Fruit fly (Drosophila melanogaster): Measurements from ENCODE around the gene CG11722.

Gene CG11722

dm6 chr3R:10048842-10049527 is 3.6 kb upstream of the CG11722 start, which contains the start of gene ohgt:
Gene ohgt (plus strand): TSS chr3R:10049199.
- TF ChIP-seq pan (optimal IDR thresholded peaks at IDR 0.05): no peak
- TF ChIP-seq CG8478 (optimal IDR thresholded peaks at IDR 0.05): no peak
- no peak for TF ChIP-seq psq (optimal IDR thresholded peaks at IDR 0.05)
- TF ChIP-seq usp (GFP tag; optimal IDR thresholded peaks at IDR 0.05): no peak
- no peak for TF ChIP-seq Dll (optimal IDR thresholded peaks at IDR 0.05)
- TF ChIP-seq EcR (GFP tag; optimal IDR thresholded peaks at IDR 0.05): no peak

DNA sequence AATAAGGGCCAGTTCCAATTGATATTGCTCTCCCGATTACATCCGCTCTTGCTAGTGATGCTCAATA is 3.3 kb upstream of the CG11722 start, which contains the start of gene CG12811:
Gene CG12811, minus strand, starts transcription at position 23 of the 67 bp plus-strand sequence.
- TF ChIP-seq CG8478 (optimal IDR thresholded peaks at IDR 0.05) (no peak), Dll (optimal IDR thresholded peaks at IDR 0.05) (no peak), usp (GFP tag; optimal IDR thresholded peaks at IDR 0.05) (no peak), psq (optimal IDR thresholded peaks at IDR 0.05) (no peak), EcR (GFP tag; optimal IDR thresholded peaks at IDR 0.05) (no peak), pan (optimal IDR thresholded peaks at IDR 0.05) (no peak)

- TF ChIP-seq psq (optimal IDR thresholded peaks at IDR 0.05) (no peak), EcR (GFP tag; optimal IDR thresholded peaks at IDR 0.05) (no peak), usp (GFP tag; optimal IDR thresholded peaks at IDR 0.05) (no peak)
Measured at dm6 chr3R:10048035-10048774, 2.9 kb upstream of the CG11722 start.

DNA sequence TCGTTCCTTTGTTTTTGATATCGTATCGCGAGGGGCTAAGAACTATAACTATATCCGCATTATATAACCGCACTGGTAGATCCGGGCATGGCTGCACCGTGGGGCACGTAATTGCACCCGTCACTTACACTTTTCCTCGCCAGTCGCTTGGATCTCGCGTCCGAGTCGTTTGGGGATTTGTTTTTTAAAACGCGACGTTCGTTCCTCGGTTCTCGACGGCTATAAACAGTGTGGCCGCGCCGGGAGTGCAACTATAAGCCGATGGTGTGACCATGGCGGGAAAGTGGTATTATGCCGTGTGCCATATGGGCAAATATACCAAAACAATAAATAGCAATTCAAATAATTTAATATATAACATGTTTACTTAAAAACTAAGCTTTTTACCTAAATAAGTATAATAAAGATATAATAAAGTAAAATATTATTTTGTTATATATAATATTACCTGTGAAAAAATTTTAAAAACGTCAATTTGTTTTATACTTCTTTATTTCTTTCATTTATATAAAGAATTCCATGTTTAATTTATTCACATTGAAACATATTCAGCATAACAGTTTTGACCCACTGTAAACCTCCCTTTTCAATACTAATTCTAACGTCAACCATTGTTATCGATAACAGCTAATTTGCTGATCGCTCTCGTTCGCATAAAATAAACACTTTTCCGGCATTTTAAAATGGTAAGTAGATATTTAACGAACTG is 2.5 kb downstream of the CG11722 start, which contains the start of the genes Mical and CG3909:
Gene Mical, minus strand, starts transcription at position 232 of the 709 bp plus-strand sequence.
Gene CG3909, plus strand, starts transcription at position 607 of the 709 bp plus-strand sequence.
- TF ChIP-seq EcR (GFP tag; optimal IDR thresholded peaks at IDR 0.05) (no peak), psq (optimal IDR thresholded peaks at IDR 0.05) (no peak), Dll (optimal IDR thresholded peaks at IDR 0.05) (no peak), usp (GFP tag; optimal IDR thresholded peaks at IDR 0.05) (no peak), pan (optimal IDR thresholded peaks at IDR 0.05) (no peak), CG8478 (optimal IDR thresholded peaks at IDR 0.05) (no peak)

dm6 chr3R:10042024-10042663 is 3.2 kb downstream of the CG11722 start:
- TF ChIP-seq Dll (optimal IDR thresholded peaks at IDR 0.05) (no peak), CG8478 (optimal IDR thresholded peaks at IDR 0.05) (no peak), EcR (GFP tag; optimal IDR thresholded peaks at IDR 0.05) (no peak), psq (optimal IDR thresholded peaks at IDR 0.05) (no peak), usp (GFP tag; optimal IDR thresholded peaks at IDR 0.05) (no peak)

- TF ChIP-seq psq (optimal IDR thresholded peaks at IDR 0.05) (no peak), pan (optimal IDR thresholded peaks at IDR 0.05) (no peak), EcR (GFP tag; optimal IDR thresholded peaks at IDR 0.05) (peak; percentile 57 to 64), Dll (optimal IDR thresholded peaks at IDR 0.05) (no peak)
Measured at dm6 chr3R:10040505-10040904, 4.8 kb downstream of the CG11722 start.

DNA sequence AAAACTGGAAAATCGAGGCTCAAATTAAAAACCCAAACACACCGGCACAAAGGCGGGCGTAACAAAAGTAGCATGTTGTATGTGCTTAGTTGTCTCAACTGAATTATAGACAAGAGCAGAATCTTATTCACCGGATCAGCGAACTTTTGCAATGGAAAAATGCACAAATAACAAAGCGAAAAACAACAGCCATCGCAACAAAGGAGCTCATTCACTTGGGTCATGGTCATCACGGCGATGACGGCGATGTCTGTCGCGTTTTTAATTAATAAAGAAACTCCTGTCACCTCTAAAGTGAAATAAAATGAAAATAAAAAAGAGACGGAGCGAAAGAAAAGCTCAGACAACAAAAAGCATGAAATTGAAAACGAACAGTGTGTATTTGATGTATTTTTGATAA is 6.2 kb downstream of the CG11722 start:
- TF ChIP-seq pan (optimal IDR thresholded peaks at IDR 0.05) (no peak), Dll (optimal IDR thresholded peaks at IDR 0.05) (no peak), CG8478 (optimal IDR thresholded peaks at IDR 0.05) (no peak), psq (optimal IDR thresholded peaks at IDR 0.05) (no peak), usp (GFP tag; optimal IDR thresholded peaks at IDR 0.05) (no peak), EcR (GFP tag; optimal IDR thresholded peaks at IDR 0.05) (no peak)

dm6 chr3R:10035765-10036164 is 9.6 kb downstream of the CG11722 start:
- no peak for TF ChIP-seq pan (optimal IDR thresholded peaks at IDR 0.05)
- TF ChIP-seq Dll (optimal IDR thresholded peaks at IDR 0.05): no peak
- no peak for TF ChIP-seq psq (optimal IDR thresholded peaks at IDR 0.05)
- no peak for TF ChIP-seq CG8478 (optimal IDR thresholded peaks at IDR 0.05)
- no peak for TF ChIP-seq usp (GFP tag; optimal IDR thresholded peaks at IDR 0.05)
- no peak for TF ChIP-seq EcR (GFP tag; optimal IDR thresholded peaks at IDR 0.05)

DNA sequence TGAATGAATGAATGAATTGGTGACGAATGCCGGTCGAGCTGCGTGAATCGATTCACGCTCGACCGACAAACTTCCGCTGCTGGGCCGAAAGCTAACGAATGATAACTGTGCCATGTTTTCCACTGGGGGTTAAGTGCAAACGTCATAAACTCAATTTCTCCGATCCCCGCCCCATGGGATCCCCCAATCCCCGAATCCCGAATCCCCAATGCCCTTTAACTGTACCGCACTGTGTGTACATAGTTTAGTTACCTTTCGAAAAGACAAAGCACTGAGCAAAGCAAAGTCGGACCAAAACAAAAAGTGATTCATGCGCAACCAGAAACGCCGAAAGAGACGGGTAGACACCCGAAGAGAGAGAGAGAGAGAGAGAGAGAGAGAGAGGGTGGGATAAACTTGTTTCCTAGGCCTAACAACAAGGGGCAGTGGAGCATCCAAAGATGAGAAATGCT is 10.3 kb downstream of the CG11722 start:
- TF ChIP-seq usp (GFP tag; optimal IDR thresholded peaks at IDR 0.05): no peak
- no peak for TF ChIP-seq pan (optimal IDR thresholded peaks at IDR 0.05)
- TF ChIP-seq EcR (GFP tag; optimal IDR thresholded peaks at IDR 0.05): no peak

DNA sequence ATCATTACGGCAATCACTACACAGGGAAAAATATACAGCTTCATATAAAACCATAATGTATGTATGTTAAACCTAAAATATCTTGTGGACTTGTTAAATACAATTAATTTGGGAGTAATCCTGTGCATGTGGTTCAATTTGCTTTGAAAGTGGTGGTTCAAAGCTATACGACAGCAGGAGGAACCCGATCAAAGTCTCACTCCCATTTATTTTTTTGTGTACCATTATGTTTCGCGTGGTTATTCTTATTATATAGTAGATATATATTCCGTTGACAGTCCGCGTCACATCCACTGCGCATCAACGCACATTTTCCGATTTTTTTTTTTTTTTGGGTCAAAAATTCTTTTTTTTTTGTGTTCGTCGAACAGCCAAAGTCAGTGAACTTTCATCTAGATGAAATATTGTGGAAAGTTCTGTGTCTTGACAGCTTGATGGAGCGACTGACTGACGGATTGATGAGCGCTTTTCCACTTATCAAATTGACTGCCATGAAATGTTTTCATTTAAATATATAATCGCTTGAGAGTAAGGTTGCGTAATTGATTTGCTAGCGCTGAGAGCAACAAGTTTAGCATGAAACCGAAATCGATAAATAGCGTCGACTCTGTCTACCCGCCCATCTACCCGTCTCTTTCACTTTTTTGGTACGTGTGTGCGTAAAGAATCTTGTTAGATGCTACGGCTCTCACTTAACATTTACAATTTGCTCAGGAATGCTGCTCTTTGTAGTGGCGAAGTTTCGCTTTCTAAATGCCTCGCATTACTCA is 12.2 kb downstream of the CG11722 start:
- no peak for TF ChIP-seq pan (optimal IDR thresholded peaks at IDR 0.05)
- TF ChIP-seq Dll (optimal IDR thresholded peaks at IDR 0.05): no peak
- no peak for TF ChIP-seq EcR (GFP tag; optimal IDR thresholded peaks at IDR 0.05)
- TF ChIP-seq CG8478 (optimal IDR thresholded peaks at IDR 0.05): no peak
- no peak for TF ChIP-seq usp (GFP tag; optimal IDR thresholded peaks at IDR 0.05)
- no peak for TF ChIP-seq psq (optimal IDR thresholded peaks at IDR 0.05)

DNA sequence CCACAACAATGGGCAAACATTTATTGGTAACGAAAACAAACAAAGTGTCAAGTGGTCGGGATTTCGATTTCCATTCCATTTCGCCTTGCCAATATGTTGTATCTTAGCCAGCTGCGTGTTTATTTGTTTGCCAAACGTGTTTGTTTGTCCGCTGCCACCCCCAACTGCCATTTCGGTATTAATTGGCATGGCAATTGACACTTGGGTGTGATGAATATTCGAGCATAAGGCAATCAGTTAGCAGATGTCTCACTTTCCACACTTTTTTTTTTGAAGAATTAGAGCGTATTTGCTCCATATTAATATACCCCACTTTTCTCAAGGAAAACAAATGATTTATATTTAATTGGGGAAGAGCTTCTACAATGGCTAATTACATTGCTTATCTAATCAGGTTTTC is 13.9 kb downstream of the CG11722 start:
- TF ChIP-seq Dll (optimal IDR thresholded peaks at IDR 0.05): no peak
- no peak for TF ChIP-seq EcR (GFP tag; optimal IDR thresholded peaks at IDR 0.05)
- TF ChIP-seq psq (optimal IDR thresholded peaks at IDR 0.05): no peak
- no peak for TF ChIP-seq CG8478 (optimal IDR thresholded peaks at IDR 0.05)
